Fruit fly (Drosophila melanogaster): Measurements from ENCODE around the gene HLH3B.
A peak's percentile ranks its signal among the peaks of the same experiment; 100 is the strongest.

Gene HLH3B

dm6 chrX:2658258-2658853 is 23.2 kb downstream of the HLH3B start (continued):
- TF ChIP-seq CG4282 (GFP tag; optimal IDR thresholded peaks at IDR 0.05): no peak
- no peak for TF ChIP-seq esg (GFP tag; conservative IDR thresholded peaks at IDR 0.05)
- TF ChIP-seq zf30C (GFP tag; optimal IDR thresholded peaks at IDR 0.05): no peak
- TF ChIP-seq D (optimal IDR thresholded peaks at IDR 0.05): no peak
- TF ChIP-seq D (GFP tag; optimal IDR thresholded peaks at IDR 0.05): no peak
- TF ChIP-seq CG11696 (GFP tag; IDR thresholded peaks at IDR 0.05): no peak
- peak; percentile 35 for TF ChIP-seq CG13296 (GFP tag; optimal IDR thresholded peaks at IDR 0.05)
- no peak for TF ChIP-seq toy (GFP tag; IDR thresholded peaks at IDR 0.05)
- TF ChIP-seq Dad (GFP tag; optimal IDR thresholded peaks at IDR 0.05): no peak
- no peak for TF ChIP-seq phol (tag; optimal IDR thresholded peaks at IDR 0.05)
- no peak for TF ChIP-seq CG2116 (GFP tag; optimal IDR thresholded peaks at IDR 0.05)
- no peak for TF ChIP-seq mld (GFP tag; IDR thresholded peaks at IDR 0.05; ENCODE audit: partially characterized antibody)
- TF ChIP-seq sr (GFP tag; IDR thresholded peaks at IDR 0.05): no peak
- no peak for TF ChIP-seq CG9817 (tag; optimal IDR thresholded peaks at IDR 0.05)
- TF ChIP-seq Neu2 (GFP tag; optimal IDR thresholded peaks at IDR 0.05; ENCODE audit: borderline replicate concordance): no peak
- TF ChIP-seq sd (tag; optimal IDR thresholded peaks at IDR 0.05): peak; percentile 73
- no peak for TF ChIP-seq Hey (tag; optimal IDR thresholded peaks at IDR 0.05)
- no peak for TF ChIP-seq CG17912 (GFP tag; optimal IDR thresholded peaks at IDR 0.05)
- TF ChIP-seq Hr78 (GFP tag; optimal IDR thresholded peaks at IDR 0.05): no peak
- no peak for TF ChIP-seq CG12391 (tag; optimal IDR thresholded peaks at IDR 0.05)
- no peak for TF ChIP-seq CG11560 (tag; IDR thresholded peaks at IDR 0.05)
- no peak for TF ChIP-seq CG15073 (GFP tag; optimal IDR thresholded peaks at IDR 0.05)
- no peak for TF ChIP-seq CG7786 (GFP tag; optimal IDR thresholded peaks at IDR 0.05)
- TF ChIP-seq CG12219 (GFP tag; optimal IDR thresholded peaks at IDR 0.05): no peak
- TF ChIP-seq her (GFP tag; optimal IDR thresholded peaks at IDR 0.05): no peak
- no peak for TF ChIP-seq CG11085 (GFP tag; IDR thresholded peaks at IDR 0.05)
- TF ChIP-seq gsb (GFP tag; IDR thresholded peaks at IDR 0.05): no peak
- TF ChIP-seq gsb-n (tag; optimal IDR thresholded peaks at IDR 0.05): no peak
- TF ChIP-seq CG11695 (GFP tag; IDR thresholded peaks at IDR 0.05): 0 out of 3 replicates have a peak, but pooled peaks have one; percentile 22
- no peak for TF ChIP-seq Poxn (GFP tag; IDR thresholded peaks at IDR 0.05)
- TF ChIP-seq CG3726 (GFP tag; IDR thresholded peaks at IDR 0.05): no peak
- no peak for TF ChIP-seq CG15011 (GFP tag; optimal IDR thresholded peaks at IDR 0.05)
- TF ChIP-seq TFAM (GFP tag; optimal IDR thresholded peaks at IDR 0.05): no peak
- no peak for TF ChIP-seq CG3838 (GFP tag; optimal IDR thresholded peaks at IDR 0.05)
- TF ChIP-seq MBD-R2 (GFP tag; IDR thresholded peaks at IDR 0.05): no peak
- no peak for TF ChIP-seq Hmr (GFP tag; optimal IDR thresholded peaks at IDR 0.05)
- no peak for TF ChIP-seq CG4424 (GFP tag; optimal IDR thresholded peaks at IDR 0.05)
- TF ChIP-seq Med (GFP tag): peak; percentile 29
- TF ChIP-seq fd3F (GFP tag; optimal IDR thresholded peaks at IDR 0.05): no peak
- TF ChIP-seq CG4328 (GFP tag; optimal IDR thresholded peaks at IDR 0.05): no peak
- TF ChIP-seq ssp (GFP tag; IDR thresholded peaks at IDR 0.05): no peak
- TF ChIP-seq disco-r (GFP tag; optimal IDR thresholded peaks at IDR 0.05): no peak
- TF ChIP-seq CoRest (tag; optimal IDR thresholded peaks at IDR 0.05): no peak
- no peak for TF ChIP-seq CG3281 (GFP tag; optimal IDR thresholded peaks at IDR 0.05)
- TF ChIP-seq tin (GFP tag; optimal IDR thresholded peaks at IDR 0.05): no peak
- TF ChIP-seq gce (GFP tag; IDR thresholded peaks at IDR 0.05): no peak
- TF ChIP-seq CG8359 (GFP tag; optimal IDR thresholded peaks at IDR 0.05; ENCODE audit: borderline replicate concordance): no peak
- TF ChIP-seq CG15696 (tag; optimal IDR thresholded peaks at IDR 0.05): no peak
- no peak for TF ChIP-seq CG2875 (GFP tag; optimal IDR thresholded peaks at IDR 0.05)
- no peak for TF ChIP-seq Usf (GFP tag; optimal IDR thresholded peaks at IDR 0.05)
- no peak for TF ChIP-seq sisA (GFP tag; IDR thresholded peaks at IDR 0.05)
